Fruit fly (Drosophila melanogaster) whole organism, pupa: ENCODE measurements around the gene dls.

Experiments used
- CG12605 ChIP-seq: fragments of 200-800 bp; sonication (Bioruptor generic); IDR thresholded peaks from 2 replicates; pipeline ENCODE4 v1.3.6; 2022; ENCODE audit warnings: missing biosample characterization, missing genetic modification characterization
- CG13204 ChIP-seq: fragments of 200-800 bp; sonication (Bioruptor generic); optimal IDR thresholded peaks from 2 replicates; lab custom pipeline; 2018; ENCODE audit warnings: missing biosample characterization, mild to moderate bottlenecking, missing genetic modification characterization, moderate library complexity
- CG15710 ChIP-seq: fragments of 200-800 bp; sonication (Bioruptor generic); optimal IDR thresholded peaks from 2 replicates; lab custom pipeline; 2018; ENCODE audit warnings: missing biosample characterization, mild to moderate bottlenecking, missing genetic modification characterization, moderate library complexity
- CG17806 ChIP-seq: fragments of 200-800 bp; sonication (Bioruptor generic); optimal IDR thresholded peaks from 2 replicates; lab custom pipeline; 2018; ENCODE audit warnings: missing biosample characterization, mild to moderate bottlenecking, missing genetic modification characterization, moderate library complexity
- CG32121 ChIP-seq: fragments of 200-800 bp; sonication (Bioruptor generic); IDR thresholded peaks from 2 replicates; pipeline ENCODE4 v1.3.6; 2022; ENCODE audit warnings: missing biosample characterization, missing genetic modification characterization
- D1 ChIP-seq: fragments of 200-800 bp; sonication (Bioruptor generic); optimal IDR thresholded peaks from 2 replicates; lab custom pipeline; 2018; ENCODE audit warnings: missing biosample characterization, mild to moderate bottlenecking, missing genetic modification characterization, moderate library complexity
- EcR ChIP-seq: fragments of 200-800 bp; sonication (Bioruptor generic); optimal IDR thresholded peaks from 3 replicates; lab custom pipeline; 2019; ENCODE audit warnings: missing biosample characterization, missing genetic modification characterization, mild to moderate bottlenecking, moderate library complexity, missing genetic modification reagents
- Ets98B ChIP-seq: fragments of 200-800 bp; sonication (Bioruptor generic); IDR thresholded peaks from 2 replicates; pipeline ENCODE4 v1.3.6; 2022; ENCODE audit warnings: missing biosample characterization, missing genetic modification characterization
- Snoo ChIP-seq: fragments of 200-800 bp; sonication (Bioruptor generic); optimal IDR thresholded peaks from 3 replicates; lab custom pipeline; 2017; ENCODE audit warnings: missing biosample characterization, mild to moderate bottlenecking, missing genetic modification characterization, inconsistent platforms
- gl ChIP-seq: fragments of 200-800 bp; sonication (Bioruptor generic); optimal IDR thresholded peaks from 2 replicates; lab custom pipeline; 2018; ENCODE audit warnings: missing biosample characterization, mild to moderate bottlenecking, missing genetic modification characterization

DNA sequence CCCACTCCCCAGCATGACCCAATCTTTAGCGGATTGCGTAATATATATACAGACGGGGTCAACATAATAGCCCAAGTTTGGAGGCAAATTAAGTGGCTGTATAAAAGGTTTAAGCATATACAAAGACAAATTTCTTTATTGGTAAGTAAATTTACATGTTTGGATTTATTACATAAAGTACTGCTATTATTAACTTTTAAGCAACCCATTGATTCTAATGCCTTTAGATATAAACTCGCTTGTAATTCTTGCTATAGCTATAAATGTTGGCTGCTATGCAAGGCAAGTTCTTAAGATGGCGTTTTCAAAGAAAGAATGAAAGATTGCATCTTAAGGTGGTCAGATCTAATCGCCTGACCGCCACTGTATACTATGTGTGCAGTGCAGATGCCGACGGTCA lies 1.4 kb downstream of the dls start:
- peak; percentile 2 for TF ChIP-seq CG13204 (GFP tag; lab: Kevin White, UChicago)
- no peak for TF ChIP-seq CG32121
- TF ChIP-seq CG12605 (GFP tag; lab: Robert Waterston, UW): no peak
- TF ChIP-seq D1: no peak
- peak; percentile 57 for TF ChIP-seq CG15710 (tag; lab: Kevin White, UChicago)
- TF ChIP-seq Snoo (tag; lab: Kevin White, UChicago): peak; percentile 52
- peak; percentile 12 for TF ChIP-seq gl
- no peak for TF ChIP-seq EcR
- peak; percentile 68 for TF ChIP-seq CG17806
- no peak for TF ChIP-seq Ets98B
